Fruit fly (Drosophila melanogaster): ENCODE results near the gene CG12983.
A peak's percentile ranks its signal among the peaks of the same experiment; 100 is the strongest.

Gene CG12983

DNA sequence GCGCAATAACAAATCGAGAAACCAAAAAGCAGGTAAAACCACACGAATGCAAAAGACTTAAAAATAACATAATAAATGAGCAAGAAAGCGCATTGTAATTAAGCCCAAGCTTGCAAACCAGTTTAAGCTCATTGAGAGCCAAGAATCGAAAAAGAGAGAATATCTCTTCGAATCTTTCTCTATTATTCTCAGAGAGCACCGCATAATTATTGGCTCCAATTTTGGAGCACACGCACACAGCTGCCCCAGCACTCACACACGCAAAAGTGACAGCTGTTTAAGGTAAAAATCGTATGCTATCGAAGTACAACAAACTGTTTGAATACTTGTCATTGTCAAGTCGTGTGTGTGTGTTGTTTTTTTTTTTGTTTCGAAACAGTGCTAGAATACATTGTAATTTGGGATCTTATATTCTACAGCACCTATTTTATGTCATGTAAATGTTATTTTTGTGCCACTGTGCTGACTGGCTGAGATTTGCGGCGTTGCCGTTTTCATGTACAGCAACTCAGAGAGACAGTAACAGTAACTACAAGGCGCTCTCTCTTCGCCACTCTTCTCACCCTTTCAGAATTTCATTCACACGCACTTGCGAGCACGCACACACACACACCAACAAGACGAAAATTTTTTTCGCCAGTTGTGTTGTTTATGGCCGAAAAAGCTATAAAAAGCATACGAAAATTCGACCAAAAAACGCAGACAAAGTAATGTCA, 43.0 kb upstream of the CG12983 start (continued):
- no peak for TF ChIP-seq p53 (GFP tag; optimal IDR thresholded peaks at IDR 0.05)
- no peak for TF ChIP-seq pzg (GFP tag; optimal IDR thresholded peaks at IDR 0.05)
- TF ChIP-seq gsb (GFP tag; IDR thresholded peaks at IDR 0.05), result 0 out of 2 replicates have a peak, but pooled peaks have one; percentile 17
- TF ChIP-seq Hsf (GFP tag; optimal IDR thresholded peaks at IDR 0.05), result peak; percentile 46
- peak; percentile 33 for TF ChIP-seq Blimp-1 (GFP tag; optimal IDR thresholded peaks at IDR 0.05)
- TF ChIP-seq Hmr (GFP tag; optimal IDR thresholded peaks at IDR 0.05), result peak; percentile 64
- peak; percentile 31 for TF ChIP-seq Six4 (GFP tag; optimal IDR thresholded peaks at IDR 0.05)
- no peak for TF ChIP-seq CG14860 (GFP tag; IDR thresholded peaks at IDR 0.05; ENCODE audit: partially characterized antibody)
- TF ChIP-seq CG13424 (tag; optimal IDR thresholded peaks at IDR 0.05), result peak; percentile 21
- no peak for TF ChIP-seq Dek (tag; optimal IDR thresholded peaks at IDR 0.05)
- peak; percentile 33 for TF ChIP-seq fu2 (GFP tag; optimal IDR thresholded peaks at IDR 0.05)
- TF ChIP-seq YL-1 (GFP tag; optimal IDR thresholded peaks at IDR 0.05), result no peak
- TF ChIP-seq mirr (GFP tag; optimal IDR thresholded peaks at IDR 0.05), result peak; percentile 35
- TF ChIP-seq CG43689 (GFP tag; IDR thresholded peaks at IDR 0.05), result no peak
- TF ChIP-seq dm (GFP tag; optimal IDR thresholded peaks at IDR 0.05), result peak; percentile 3
- TF ChIP-seq gce (GFP tag; IDR thresholded peaks at IDR 0.05), result no peak
- TF ChIP-seq eyg (GFP tag; optimal IDR thresholded peaks at IDR 0.05), result peak; percentile 48
- no peak for TF ChIP-seq odd (GFP tag; optimal IDR thresholded peaks at IDR 0.05)
- TF ChIP-seq CG13296 (GFP tag; optimal IDR thresholded peaks at IDR 0.05), result peak; percentile 31
- TF ChIP-seq Ssrp (tag; optimal IDR thresholded peaks at IDR 0.05), result no peak
- peak; percentile 80 for TF ChIP-seq zfh1 (GFP tag; IDR thresholded peaks at IDR 0.05)
- TF ChIP-seq Doc2 (GFP tag; IDR thresholded peaks at IDR 0.05), result no peak
- TF ChIP-seq TFAM (GFP tag; optimal IDR thresholded peaks at IDR 0.05), result no peak
- peak; percentile 34; the same call in 1 of the 3 replicates for TF ChIP-seq CG7357 (GFP tag; IDR thresholded peaks at IDR 0.05)
- TF ChIP-seq az2 (GFP tag; optimal IDR thresholded peaks at IDR 0.05), result peak; percentile 31
- no peak for TF ChIP-seq Dll (GFP tag; IDR thresholded peaks at IDR 0.05; ENCODE audit: partially characterized antibody)
- TF ChIP-seq Eip74EF (GFP tag; optimal IDR thresholded peaks at IDR 0.05), result no peak
- no peak for TF ChIP-seq CG3838 (GFP tag; optimal IDR thresholded peaks at IDR 0.05)
- TF ChIP-seq CG10209 (GFP tag; optimal IDR thresholded peaks at IDR 0.05), result peak; percentile 18
- TF ChIP-seq jumu (GFP tag; optimal IDR thresholded peaks at IDR 0.05), result peak; percentile 50
- TF ChIP-seq dmrt11E (tag; optimal IDR thresholded peaks at IDR 0.05), result peak; percentile 16
- TF ChIP-seq CG11695 (GFP tag; IDR thresholded peaks at IDR 0.05), result peak; percentile 69
- no peak for TF ChIP-seq CG17568 (GFP tag; optimal IDR thresholded peaks at IDR 0.05)
- TF ChIP-seq wek (GFP tag; optimal IDR thresholded peaks at IDR 0.05), result no peak
- peak; percentile 57 for TF ChIP-seq CG15269 (tag; optimal IDR thresholded peaks at IDR 0.05)
- no peak; the same call in 1 of the 2 replicates for TF ChIP-seq CG31441 (GFP tag; IDR thresholded peaks at IDR 0.05)
- TF ChIP-seq CG4820 (GFP tag; optimal IDR thresholded peaks at IDR 0.05), result peak; percentile 28
- no peak for TF ChIP-seq disco-r (GFP tag; optimal IDR thresholded peaks at IDR 0.05)
- TF ChIP-seq CG31388 (GFP tag; optimal IDR thresholded peaks at IDR 0.05), result no peak
- TF ChIP-seq CG15011 (GFP tag; optimal IDR thresholded peaks at IDR 0.05), result no peak
- TF ChIP-seq Drgx (GFP tag; IDR thresholded peaks at IDR 0.05), result peak; percentile 87
- no peak for TF ChIP-seq gcm (GFP tag; optimal IDR thresholded peaks at IDR 0.05)
- peak; percentile 54 for TF ChIP-seq lilli (GFP tag; optimal IDR thresholded peaks at IDR 0.05)
- TF ChIP-seq Rx (GFP tag; IDR thresholded peaks at IDR 0.05), result peak; percentile 52; the same call in 1 of the 2 replicates
- peak; percentile 60 for TF ChIP-seq CG17328 (GFP tag; IDR thresholded peaks at IDR 0.05)
- no peak for TF ChIP-seq CG8478 (optimal IDR thresholded peaks at IDR 0.05)
- TF ChIP-seq HLH4C (GFP tag; IDR thresholded peaks at IDR 0.05; ENCODE audit: partially characterized antibody), result no peak
- TF ChIP-seq Jarid2 (GFP tag; optimal IDR thresholded peaks at IDR 0.05), result no peak
- peak; percentile 70 for TF ChIP-seq Awh (GFP tag; IDR thresholded peaks at IDR 0.05)
- no peak for TF ChIP-seq emc (GFP tag; optimal IDR thresholded peaks at IDR 0.05)
